Worm (Caenorhabditis elegans) whole organism, early embryonic: ENCODE data around the gene F46G10.1.

Experiments used
- ama-1 ChIP-seq: fragments of 150-350 bp; optimal IDR thresholded peaks from 2 replicates; lab custom pipeline; 2014
- ceh-13 ChIP-seq: fragments of 200-800 bp; sonication (Bioruptor generic); optimal IDR thresholded peaks from 2 replicates; lab custom pipeline; 2018; ENCODE audit warnings: mild to moderate bottlenecking, missing genetic modification characterization, missing compliant biosample characterization
- flt-1 ChIP-seq: fragments of 200-800 bp; sonication (Bioruptor generic); IDR thresholded peaks from 2 replicates; pipeline ENCODE4 v1.3.6; 2022; ENCODE audit warnings: missing genetic modification characterization, missing compliant biosample characterization
- hmbx-1 ChIP-seq: sonication (generic microtip); optimal IDR thresholded peaks from 2 replicates; lab custom pipeline; 2016; ENCODE audit warnings: mild to moderate bottlenecking, missing genetic modification characterization, missing compliant biosample characterization
- sea-1 ChIP-seq: fragments of 200-800 bp; sonication (Bioruptor generic); conservative IDR thresholded peaks from 2 replicates; pipeline ENCODE4 v1.3.6; 2022; ENCODE audit warnings: missing genetic modification characterization, missing compliant biosample characterization
- tbx-37 ChIP-seq: fragments of 200-800 bp; sonication (Bioruptor generic); conservative IDR thresholded peaks from 2 replicates; pipeline ENCODE4 v1.3.6; 2022; ENCODE audit warnings: missing genetic modification reagents, missing genetic modification characterization, missing compliant biosample characterization

- TF ChIP-seq ama-1 (lab: Kevin White, UChicago) (no peak), flt-1 (no peak), hmbx-1 (tag; lab: Kevin White, UChicago) (no peak), sea-1 (GFP tag; lab: Robert Waterston, UW) (no peak), tbx-37 (GFP tag; lab: Robert Waterston, UW) (no peak), ceh-13 (GFP tag; lab: Kevin White, UChicago) (no peak)
Measured at ce11 chrX:13348417-13348816, 36.9 kb upstream of the F46G10.1 start.
